Fruit fly (Drosophila melanogaster): ENCODE results near the gene msi.

- TF ChIP-seq CTCF (optimal IDR thresholded peaks at IDR 0.05) (no peak), CG8478 (optimal IDR thresholded peaks at IDR 0.05) (no peak)
Measured at dm6 chr3R:25618114-25618513, 102.2 kb downstream of the msi start, which contains the start of gene CG5071.
